Fruit fly (Drosophila melanogaster) whole organism: ENCODE measurements around the gene fig.

Source experiments
- CG8478 ChIP-seq: fragments of >200 bp; optimal IDR thresholded peaks from 2 replicates; lab custom pipeline; 2018; ENCODE audit warnings: inconsistent platforms
- Dll ChIP-seq: fragments of >200 bp; optimal IDR thresholded peaks from 2 replicates; lab custom pipeline; 2017
- EcR ChIP-seq, 2 experiments: fragments of >200 bp; optimal IDR thresholded peaks; 2 replicates each; lab custom pipeline; 2017; ENCODE audit warnings: missing biosample characterization in 2 of 2, missing genetic modification characterization in 2 of 2, missing genetic modification reagents in 2 of 2
- pan ChIP-seq: fragments of >200 bp; optimal IDR thresholded peaks from 2 replicates; lab custom pipeline; 2017
- psq ChIP-seq: fragments of >200 bp; optimal IDR thresholded peaks from 2 replicates; lab custom pipeline; 2017
- usp ChIP-seq: fragments of >200 bp; optimal IDR thresholded peaks from 2 replicates; lab custom pipeline; 2017; ENCODE audit warnings: missing biosample characterization, missing genetic modification characterization, mixed read lengths

fig gene

DNA sequence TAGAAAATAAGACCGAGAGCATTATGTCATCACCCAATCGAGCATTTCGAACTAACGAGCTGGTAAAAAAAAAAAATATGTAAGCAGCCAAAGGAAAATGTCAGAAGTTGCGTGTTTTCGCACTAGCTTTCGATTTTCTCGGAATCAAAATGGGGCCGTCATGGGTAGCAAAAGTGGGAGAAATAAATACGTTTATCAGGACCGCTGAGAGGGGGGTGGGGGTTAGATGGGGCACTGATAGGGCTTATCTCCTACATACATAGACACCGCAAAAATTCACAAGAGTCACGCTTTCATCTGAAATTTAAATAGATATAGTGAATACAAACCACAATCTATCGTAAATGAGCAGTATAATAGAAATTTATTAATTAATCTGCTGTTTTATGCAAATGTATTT is 3.0 kb downstream of the fig start:
- TF ChIP-seq EcR (GFP tag; optimal IDR thresholded peaks at IDR 0.05; lab: Kevin White, UChicago) (no peak), psq (lab: Kevin White, UChicago) (no peak), CG8478 (no peak), pan (lab: Kevin White, UChicago) (no peak), Dll (lab: Kevin White, UChicago) (no peak), usp (GFP tag; lab: Kevin White, UChicago) (no peak)

DNA sequence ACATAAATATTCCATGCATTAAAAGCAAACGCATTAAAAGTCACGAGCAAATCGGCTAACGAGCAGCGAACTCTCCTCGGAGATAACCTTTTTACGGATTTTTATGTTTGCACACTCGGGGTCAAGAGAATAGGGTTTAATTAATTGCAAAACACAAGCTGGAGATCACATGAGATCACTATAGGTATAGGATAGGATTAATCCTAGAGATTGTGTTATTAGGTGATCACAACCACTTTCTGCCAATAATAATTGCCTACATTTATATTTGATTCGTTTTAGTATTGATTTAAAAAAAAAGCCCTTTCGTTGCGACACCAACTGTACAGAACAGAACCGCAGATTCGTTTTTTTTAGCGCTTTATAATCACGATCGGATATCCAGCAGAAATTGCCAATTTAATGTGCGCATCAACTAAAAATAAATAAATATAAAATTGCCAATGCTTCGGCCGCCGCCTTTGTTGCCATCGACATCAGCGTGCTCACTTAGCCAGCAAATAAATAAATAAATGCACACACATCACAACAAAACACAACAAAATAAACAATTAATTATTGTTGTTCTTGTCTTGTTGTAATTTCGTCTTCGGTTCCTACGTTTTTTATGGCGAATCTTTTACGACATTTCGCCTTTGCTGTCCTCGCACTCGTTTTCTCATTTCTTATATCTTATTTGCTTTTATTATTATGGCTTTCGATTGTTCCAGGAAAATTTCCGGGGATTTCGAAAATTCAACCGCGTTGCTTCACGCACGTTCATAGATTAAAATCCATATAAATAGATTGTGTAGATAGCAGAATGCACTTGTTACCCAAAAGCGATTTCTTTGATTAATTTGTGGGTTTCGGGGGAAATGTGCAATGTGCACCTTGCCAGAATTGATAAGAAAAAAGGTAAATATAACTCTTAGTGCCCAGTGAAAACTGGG is 4.2 kb downstream of the fig start:
- TF ChIP-seq Dll (lab: Kevin White, UChicago): no peak
- no peak for TF ChIP-seq CG8478
- TF ChIP-seq EcR (GFP tag; optimal IDR thresholded peaks at IDR 0.05; lab: Kevin White, UChicago): no peak
- TF ChIP-seq pan (lab: Kevin White, UChicago): no peak
- no peak for TF ChIP-seq psq (lab: Kevin White, UChicago)
- no peak for TF ChIP-seq usp (GFP tag; lab: Kevin White, UChicago)

DNA sequence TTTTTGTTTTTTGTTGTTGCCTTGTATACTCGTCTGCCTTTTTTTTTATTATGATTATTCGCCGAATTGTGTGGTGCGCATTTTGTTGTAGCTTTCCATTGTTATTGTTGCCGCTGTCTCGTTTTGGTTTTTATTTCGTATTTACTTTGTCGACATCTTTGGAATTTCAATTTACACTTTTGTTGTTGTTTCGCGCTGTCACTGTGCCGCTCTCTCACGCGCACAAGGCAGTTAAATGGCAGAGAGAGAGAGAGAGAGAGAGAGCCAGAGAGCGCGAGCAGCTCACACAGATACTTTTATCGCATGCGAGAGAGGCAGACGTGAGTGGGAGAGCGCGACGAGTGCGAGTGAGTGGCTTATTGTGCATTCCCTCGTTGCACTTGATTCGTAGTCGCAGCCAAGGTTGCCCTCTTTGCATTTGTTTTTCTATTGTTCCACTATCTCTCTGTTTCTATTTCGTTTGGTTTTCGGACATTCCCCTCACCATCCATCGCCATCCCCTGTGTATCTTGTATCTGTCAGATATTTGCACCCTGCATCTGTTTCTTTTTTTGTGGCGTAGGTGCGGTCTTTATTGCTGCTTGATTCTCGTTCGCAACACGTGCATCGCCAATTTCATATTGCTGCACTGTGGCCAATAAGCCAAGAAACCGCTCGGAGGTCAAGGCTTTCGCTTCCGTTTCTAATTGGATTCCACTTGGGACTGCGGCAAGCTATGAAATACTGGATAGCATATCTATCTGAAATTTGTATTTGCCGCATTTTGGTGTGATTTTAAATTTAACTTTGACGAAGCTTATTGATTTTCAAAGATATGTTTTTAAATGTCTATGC is 5.7 kb downstream of the fig start:
- TF ChIP-seq usp (GFP tag; lab: Kevin White, UChicago) (no peak), Dll (lab: Kevin White, UChicago) (peak; percentile 99)

dm6 chr3R:29773833-29774324 is 6.4 kb downstream of the fig start:
- TF ChIP-seq pan (lab: Kevin White, UChicago): peak; percentile 43
- no peak for TF ChIP-seq EcR (GFP tag; optimal IDR thresholded peaks at IDR 0.05; lab: Kevin White, UChicago)

DNA sequence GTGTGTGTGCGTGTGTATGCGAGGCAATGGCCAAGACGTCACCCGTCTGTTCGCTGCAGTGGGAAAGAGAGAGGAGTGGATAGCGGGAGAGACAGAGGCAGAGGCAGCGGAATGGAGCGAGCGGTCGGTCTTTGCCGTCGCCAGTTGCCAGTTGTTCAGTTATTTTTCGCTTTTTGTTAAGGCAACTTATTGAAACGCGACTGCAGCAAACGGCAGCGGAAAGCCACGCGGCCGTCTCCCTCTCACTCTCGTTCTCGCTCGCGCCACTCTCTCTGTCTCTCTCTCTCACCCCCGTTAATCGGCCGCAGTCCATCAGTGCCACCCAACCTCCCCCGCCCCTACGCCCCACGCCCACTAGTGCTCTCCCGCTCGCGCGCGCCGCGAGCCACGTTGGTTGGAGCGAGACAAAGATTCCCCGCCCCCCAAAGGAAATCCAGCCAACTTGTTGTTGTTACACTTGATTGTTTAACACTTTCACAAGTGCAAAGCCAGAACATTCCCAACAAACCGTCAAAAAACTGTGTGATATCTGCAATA is 7.4 kb downstream of the fig start:
- TF ChIP-seq EcR (GFP tag; optimal IDR thresholded peaks at IDR 0.05; lab: Kevin White, UChicago): peak in 1 of 2 experiments; percentile 47
- no peak for TF ChIP-seq psq (lab: Kevin White, UChicago)
- TF ChIP-seq CG8478: peak; percentile 82
- TF ChIP-seq pan (lab: Kevin White, UChicago): no peak
- TF ChIP-seq Dll (lab: Kevin White, UChicago): peak; percentile 88

dm6 chr3R:29772090-29772794 is 8.0 kb downstream of the fig start:
- TF ChIP-seq usp (GFP tag; lab: Kevin White, UChicago) (no peak), psq (lab: Kevin White, UChicago) (peak; percentile 56), Dll (lab: Kevin White, UChicago) (peak; percentile 83), CG8478 (no peak), pan (lab: Kevin White, UChicago) (no peak), EcR (GFP tag; optimal IDR thresholded peaks at IDR 0.05; lab: Kevin White, UChicago) (no peak)

- no peak for TF ChIP-seq EcR (GFP tag; optimal IDR thresholded peaks at IDR 0.05; lab: Kevin White, UChicago)
- no peak for TF ChIP-seq CG8478
- no peak for TF ChIP-seq psq (lab: Kevin White, UChicago)
- no peak for TF ChIP-seq usp (GFP tag; lab: Kevin White, UChicago)
- no peak for TF ChIP-seq Dll (lab: Kevin White, UChicago)
- no peak for TF ChIP-seq pan (lab: Kevin White, UChicago)
Observed at dm6 chr3R:29771645-29772089, 8.6 kb downstream of the fig start.

DNA sequence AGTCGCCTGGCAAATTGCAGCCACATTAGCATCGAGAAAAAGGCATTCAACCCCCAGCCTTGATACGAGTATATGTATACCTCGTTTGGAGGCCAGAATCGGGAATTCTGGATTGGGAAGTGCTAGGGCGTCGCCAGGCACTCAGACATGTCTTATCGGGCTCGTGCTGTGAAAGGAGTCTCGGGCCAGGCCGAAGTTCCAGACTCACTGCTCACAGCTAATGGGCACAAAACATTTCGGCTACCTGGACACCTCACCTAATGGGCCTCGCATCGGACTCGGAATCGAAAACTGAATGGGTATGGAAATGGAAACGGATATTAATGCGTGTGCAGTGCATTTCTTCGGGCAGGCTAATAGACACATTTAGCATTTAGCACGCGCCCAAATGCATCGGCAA is 9.3 kb downstream of the fig start:
- TF ChIP-seq CG8478 (no peak), EcR (GFP tag; optimal IDR thresholded peaks at IDR 0.05; lab: Kevin White, UChicago) (no peak), pan (lab: Kevin White, UChicago) (no peak), usp (GFP tag; lab: Kevin White, UChicago) (no peak)

- TF ChIP-seq psq (lab: Kevin White, UChicago): no peak
- TF ChIP-seq Dll (lab: Kevin White, UChicago): no peak
- TF ChIP-seq pan (lab: Kevin White, UChicago): no peak
- no peak for TF ChIP-seq usp (GFP tag; lab: Kevin White, UChicago)
- TF ChIP-seq EcR (GFP tag; optimal IDR thresholded peaks at IDR 0.05; lab: Kevin White, UChicago): no peak
- no peak for TF ChIP-seq CG8478
Observed at dm6 chr3R:29767236-29767635, 13.0 kb downstream of the fig start.

DNA sequence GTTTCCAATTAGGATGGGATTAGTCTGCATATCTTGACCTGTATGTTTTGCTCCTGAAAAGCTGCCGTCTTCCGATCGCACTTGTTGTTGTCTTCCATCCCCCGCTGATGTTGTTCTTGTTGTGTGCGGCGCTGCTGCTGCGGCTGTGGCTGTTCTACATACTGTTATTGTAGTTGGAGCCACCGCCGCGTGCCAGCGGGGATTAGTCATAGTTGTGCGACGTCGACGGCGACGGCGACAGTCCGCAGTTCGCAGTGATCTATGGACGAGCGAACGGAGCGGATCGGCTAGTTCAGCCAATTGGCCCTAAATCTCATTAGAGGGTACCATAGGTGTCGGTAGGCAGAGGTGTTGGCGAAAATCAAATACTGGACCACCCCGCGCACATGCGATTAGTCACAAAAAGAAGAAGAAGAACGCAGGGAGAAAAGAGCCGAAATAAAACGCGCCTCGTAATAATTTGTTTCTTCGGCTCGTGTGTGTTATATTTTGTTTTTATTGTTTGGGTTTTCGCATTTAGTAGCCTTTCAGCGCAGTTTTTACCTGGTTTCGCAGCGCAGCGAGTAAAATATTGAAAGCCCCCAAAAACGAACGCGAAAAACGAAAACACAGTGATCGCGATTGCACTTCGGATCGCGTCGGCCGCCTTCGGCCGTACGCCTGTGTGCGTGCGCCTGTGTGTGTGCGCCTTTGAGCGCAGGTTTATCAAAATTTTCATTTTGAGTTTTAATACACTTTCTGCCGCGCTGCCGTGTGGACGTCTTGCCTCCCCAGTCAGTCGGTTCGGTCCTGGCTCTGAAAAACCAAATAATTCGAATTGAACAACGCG is 14.8 kb downstream of the fig start, which contains the start of gene kay:
TSS of gene kay (plus strand) at position 729 of the 829 bp plus-strand sequence.
- TF ChIP-seq Dll (lab: Kevin White, UChicago) (no peak), usp (GFP tag; lab: Kevin White, UChicago) (no peak), CG8478 (no peak), pan (lab: Kevin White, UChicago) (no peak), EcR (GFP tag; optimal IDR thresholded peaks at IDR 0.05; lab: Kevin White, UChicago) (no peak), psq (lab: Kevin White, UChicago) (no peak)
